Worm (Caenorhabditis elegans): ENCODE measurements around the gene pigq-1.

pigq-1 gene

ce11 chrIV:11179123-11179740 is 32.2 kb upstream of the pigq-1 start, which contains the start of gene cpt-2:
cpt-2 (plus strand) TSS chrIV:11179645.
- peak; percentile 36 for TF ChIP-seq ces-1 (GFP tag; optimal IDR thresholded peaks at IDR 0.05)
- TF ChIP-seq pha-4 (tag; optimal IDR thresholded peaks at IDR 0.05): peak; percentile 25
- TF ChIP-seq nhr-237 (tag; optimal IDR thresholded peaks at IDR 0.05): peak; percentile 17
- peak; percentile 17 for TF ChIP-seq lsy-2 (tag; optimal IDR thresholded peaks at IDR 0.05)
- TF ChIP-seq elt-3 (tag; optimal IDR thresholded peaks at IDR 0.05): peak; percentile 28
- TF ChIP-seq unc-62 (GFP tag; optimal IDR thresholded peaks at IDR 0.05): peak; percentile 36
- peak; percentile 4 for TF ChIP-seq mep-1 (tag; optimal IDR thresholded peaks at IDR 0.05)
- TF ChIP-seq lin-13 (tag; optimal IDR thresholded peaks at IDR 0.05): peak; percentile 64

ce11 chrIV:11178495-11178894 is 31.4 kb upstream of the pigq-1 start, which contains the start of gene C08F8.9:
C08F8.9 (minus strand) TSS chrIV:11178595.
- TF ChIP-seq snpc-4 (tag; optimal IDR thresholded peaks at IDR 0.05) (no peak), hlh-1 (tag; optimal IDR thresholded peaks at IDR 0.05) (no peak), unc-120 (tag; optimal IDR thresholded peaks at IDR 0.05; ENCODE audit: poor library complexity, severe bottlenecking) (no peak), ham-2 (GFP tag; optimal IDR thresholded peaks at IDR 0.05) (no peak), lsy-2 (tag; optimal IDR thresholded peaks at IDR 0.05) (no peak), nhr-12 (tag; optimal IDR thresholded peaks at IDR 0.05) (no peak), ceh-43 (GFP tag; optimal IDR thresholded peaks at IDR 0.05) (no peak), nhr-28 (tag; optimal IDR thresholded peaks at IDR 0.05) (no peak), mls-2 (tag; optimal IDR thresholded peaks at IDR 0.05) (no peak), cnd-1 (tag; optimal IDR thresholded peaks at IDR 0.05) (no peak), mep-1 (tag; optimal IDR thresholded peaks at IDR 0.05) (no peak), lin-32 (GFP tag; optimal IDR thresholded peaks at IDR 0.05) (no peak), nhr-2 (tag; optimal IDR thresholded peaks at IDR 0.05) (no peak), elt-3 (tag; optimal IDR thresholded peaks at IDR 0.05) (no peak), nhr-76 (tag; optimal IDR thresholded peaks at IDR 0.05) (no peak)

- TF ChIP-seq lin-13 (tag; optimal IDR thresholded peaks at IDR 0.05) (no peak), ceh-83 (GFP tag; optimal IDR thresholded peaks at IDR 0.05) (no peak), nhr-2 (tag; optimal IDR thresholded peaks at IDR 0.05) (no peak), tbx-8 (GFP tag; optimal IDR thresholded peaks at IDR 0.05) (no peak)
Observed at ce11 chrIV:11176967-11177366, 29.9 kb upstream of the pigq-1 start, which contains the start of gene rap-3. rap-3 (plus strand) TSS chrIV:11177267.

- TF ChIP-seq hlh-1 (tag; optimal IDR thresholded peaks at IDR 0.05): no peak
- TF ChIP-seq ztf-11 (tag; optimal IDR thresholded peaks at IDR 0.05): no peak
- no peak for TF ChIP-seq elt-3 (tag; optimal IDR thresholded peaks at IDR 0.05)
- TF ChIP-seq bed-3 (GFP tag; optimal IDR thresholded peaks at IDR 0.05): no peak
- TF ChIP-seq cnd-1 (tag; optimal IDR thresholded peaks at IDR 0.05): no peak
- TF ChIP-seq drap-1 (GFP tag; optimal IDR thresholded peaks at IDR 0.05): no peak
- TF ChIP-seq nhr-28 (tag; optimal IDR thresholded peaks at IDR 0.05): no peak
- TF ChIP-seq nhr-76 (tag; optimal IDR thresholded peaks at IDR 0.05): no peak
- no peak for TF ChIP-seq ceh-43 (GFP tag; optimal IDR thresholded peaks at IDR 0.05)
- no peak for TF ChIP-seq lsy-2 (tag; optimal IDR thresholded peaks at IDR 0.05)
- TF ChIP-seq flh-1 (GFP tag; optimal IDR thresholded peaks at IDR 0.05): no peak
- no peak for TF ChIP-seq sptf-1 (tag; optimal IDR thresholded peaks at IDR 0.05)
- no peak for TF ChIP-seq ceh-39 (tag; optimal IDR thresholded peaks at IDR 0.05)
- TF ChIP-seq unc-39 (tag; optimal IDR thresholded peaks at IDR 0.05): no peak
- TF ChIP-seq nhr-2 (tag; optimal IDR thresholded peaks at IDR 0.05): no peak
- TF ChIP-seq mls-2 (tag; optimal IDR thresholded peaks at IDR 0.05): no peak
- TF ChIP-seq mab-5 (tag; optimal IDR thresholded peaks at IDR 0.05): no peak
Observed at ce11 chrIV:11174772-11175171, 27.7 kb upstream of the pigq-1 start.

ce11 chrIV:11169652-11170051 is 22.6 kb upstream of the pigq-1 start, which contains the start of gene nhr-67:
nhr-67 (plus strand) TSS chrIV:11169748.
- no peak for TF ChIP-seq unc-62 (GFP tag; optimal IDR thresholded peaks at IDR 0.05)
- no peak for TF ChIP-seq ztf-11 (tag; optimal IDR thresholded peaks at IDR 0.05)

- TF ChIP-seq cnd-1 (tag; optimal IDR thresholded peaks at IDR 0.05) (no peak), nhr-2 (tag; optimal IDR thresholded peaks at IDR 0.05) (peak; percentile 34)
Observed at ce11 chrIV:11164831-11165230, 17.8 kb upstream of the pigq-1 start, which contains the start of gene C08F8.6. C08F8.6 (minus strand) TSS chrIV:11164931.

All from whole organism, mixed stage, embryonic.